Worm (Caenorhabditis elegans): ENCODE results near the gene sdc-3.

The sdc-3 gene

ce11 chrV:15071015-15071810, 23.2 kb upstream of the sdc-3 start, which contains the start of gene unc-76 (continued):
- TF ChIP-seq Y79H2A.3 (GFP tag; conservative IDR thresholded peaks at IDR 0.05), result no peak
- no peak for TF ChIP-seq ceh-58 (GFP tag; IDR thresholded peaks at IDR 0.05)
- TF ChIP-seq zfh-2 (GFP tag; conservative IDR thresholded peaks at IDR 0.05), result peak; percentile 53; the same call in 1 of the 2 replicates

- TF ChIP-seq nhr-90 (tag; optimal IDR thresholded peaks at IDR 0.05) (no peak), akir-1 (GFP tag; optimal IDR thresholded peaks at IDR 0.05) (no peak), pbrm-1 (GFP tag; IDR thresholded peaks at IDR 0.05) (no peak), nhr-179 (tag; optimal IDR thresholded peaks at IDR 0.05) (no peak), pha-4 (tag; optimal IDR thresholded peaks at IDR 0.05) (no peak), D2030.7 (GFP tag; IDR thresholded peaks at IDR 0.05) (peak; percentile 42; the same call in 1 of the 2 replicates), repo-1 (tag; optimal IDR thresholded peaks at IDR 0.05) (no peak), lsl-1 (GFP tag; optimal IDR thresholded peaks at IDR 0.05) (peak; percentile 62), cebp-2 (GFP tag; IDR thresholded peaks at IDR 0.05) (no peak)
Observed at ce11 chrV:15069435-15069985, 21.5 kb upstream of the sdc-3 start.

- TF ChIP-seq ztf-6 (GFP tag; IDR thresholded peaks at IDR 0.05) (no peak), T26A5.8 (tag; optimal IDR thresholded peaks at IDR 0.05) (no peak), lin-40 (tag; optimal IDR thresholded peaks at IDR 0.05) (no peak), repo-1 (tag; optimal IDR thresholded peaks at IDR 0.05) (no peak), tbp1 (GFP tag; optimal IDR thresholded peaks at IDR 0.05) (no peak), nhr-120 (GFP tag; IDR thresholded peaks at IDR 0.05) (no peak), somi-1 (GFP tag; optimal IDR thresholded peaks at IDR 0.05) (no peak), dox-1 (GFP tag; IDR thresholded peaks at IDR 0.05) (no peak)
Observed at ce11 chrV:15068378-15068777, 20.4 kb upstream of the sdc-3 start, which contains the start of gene dnj-3. Gene dnj-3, plus strand, starts transcription at chrV:15068678.

- TF ChIP-seq akir-1 (GFP tag; optimal IDR thresholded peaks at IDR 0.05) (no peak), lsy-27 (tag; optimal IDR thresholded peaks at IDR 0.05; ENCODE audit: borderline replicate concordance, insufficient read depth) (no peak), madf-6 (GFP tag; IDR thresholded peaks at IDR 0.05) (0 out of 2 replicates have a peak, but pooled peaks have one; percentile 23), cebp-2 (GFP tag; IDR thresholded peaks at IDR 0.05) (0 out of 2 replicates have a peak, but pooled peaks have one; percentile 65)
Observed at ce11 chrV:15067165-15067564, 19.2 kb upstream of the sdc-3 start, which contains the start of gene C25D7.10. Gene C25D7.10, plus strand, starts transcription at chrV:15067465.

ce11 chrV:15065837-15066348, 17.9 kb upstream of the sdc-3 start, which contains the start of gene otub-1:
Gene otub-1, plus strand, starts transcription at chrV:15066298.
- TF ChIP-seq let-607 (tag; optimal IDR thresholded peaks at IDR 0.05) (no peak), madf-8 (GFP tag; conservative IDR thresholded peaks at IDR 0.05) (peak; percentile 25; the same call in 1 of the 2 replicates), F33H1.4 (GFP tag; IDR thresholded peaks at IDR 0.05) (peak; percentile 76), tbx-9 (tag; optimal IDR thresholded peaks at IDR 0.05; ENCODE audit: borderline replicate concordance) (no peak), unc-62 (GFP tag; optimal IDR thresholded peaks at IDR 0.05) (no peak), lsl-1 (GFP tag; optimal IDR thresholded peaks at IDR 0.05) (peak; percentile 97), ztf-6 (GFP tag; IDR thresholded peaks at IDR 0.05) (no peak), ekl-4 (GFP tag; IDR thresholded peaks at IDR 0.05) (no peak), xnd-1 (tag; optimal IDR thresholded peaks at IDR 0.05) (peak; percentile 72), him-1 (tag; optimal IDR thresholded peaks at IDR 0.05) (no peak), nhr-120 (GFP tag; IDR thresholded peaks at IDR 0.05) (no peak), D2030.7 (GFP tag; IDR thresholded peaks at IDR 0.05) (peak; percentile 42; the same call in 1 of the 2 replicates), ztf-28 (GFP tag; IDR thresholded peaks at IDR 0.05) (no peak), nhr-80 (tag; optimal IDR thresholded peaks at IDR 0.05) (no peak), unc-130 (GFP tag; optimal IDR thresholded peaks at IDR 0.05) (peak; percentile 47)
